Worm (Caenorhabditis elegans) whole organism, mixed stage, embryonic: Measurements from ENCODE around the gene C17B7.5.

Source experiments
- blmp-1 ChIP-seq: fragments of 150-350 bp; optimal IDR thresholded peaks from 2 replicates; lab custom pipeline; 2014; ENCODE audit warnings: missing biosample characterization, missing genetic modification characterization
- ceh-43 ChIP-seq: fragments of 200-800 bp; sonication (Bioruptor generic); optimal IDR thresholded peaks from 2 replicates; lab custom pipeline; 2018; ENCODE audit warnings: mild to moderate bottlenecking, missing genetic modification characterization, moderate library complexity, missing compliant biosample characterization
- elt-1 ChIP-seq: sonication (generic microtip); optimal IDR thresholded peaks from 2 replicates; lab custom pipeline; 2017; ENCODE audit warnings: missing genetic modification characterization, mild to moderate bottlenecking, missing compliant biosample characterization, antibody characterized with exemption, moderate library complexity, borderline replicate concordance; ENCODE audit not compliant: insufficient read depth
- flh-1 ChIP-seq: fragments of 200-800 bp; sonication (Bioruptor generic); optimal IDR thresholded peaks from 2 replicates; lab custom pipeline; 2018; ENCODE audit warnings: mild to moderate bottlenecking, missing genetic modification characterization, moderate library complexity, missing compliant biosample characterization
- lsy-2 ChIP-seq: fragments of 150-350 bp; optimal IDR thresholded peaks from 2 replicates; lab custom pipeline; 2014; ENCODE audit warnings: missing biosample characterization, missing genetic modification characterization
- nhr-2 ChIP-seq: fragments of 150-350 bp; optimal IDR thresholded peaks from 2 replicates; lab custom pipeline; 2014; ENCODE audit warnings: missing biosample characterization, missing genetic modification characterization
- nhr-237 ChIP-seq: fragments of 150-350 bp; optimal IDR thresholded peaks from 2 replicates; lab custom pipeline; 2014; ENCODE audit warnings: missing biosample characterization, missing genetic modification characterization
- nhr-28 ChIP-seq: fragments of 150-350 bp; optimal IDR thresholded peaks from 2 replicates; lab custom pipeline; 2014; ENCODE audit warnings: missing biosample characterization, missing genetic modification characterization
- nhr-76 ChIP-seq: sonication (generic microtip); optimal IDR thresholded peaks from 2 replicates; lab custom pipeline; 2017; ENCODE audit warnings: missing biosample characterization, missing genetic modification characterization
- snpc-4 ChIP-seq: fragments of 150-350 bp; optimal IDR thresholded peaks from 2 replicates; lab custom pipeline; 2014; ENCODE audit warnings: missing biosample characterization, missing genetic modification characterization
- unc-62 ChIP-seq: fragments of 150-350 bp; optimal IDR thresholded peaks from 2 replicates; lab custom pipeline; 2014; ENCODE audit warnings: missing biosample characterization, missing genetic modification reagents, missing genetic modification characterization

DNA sequence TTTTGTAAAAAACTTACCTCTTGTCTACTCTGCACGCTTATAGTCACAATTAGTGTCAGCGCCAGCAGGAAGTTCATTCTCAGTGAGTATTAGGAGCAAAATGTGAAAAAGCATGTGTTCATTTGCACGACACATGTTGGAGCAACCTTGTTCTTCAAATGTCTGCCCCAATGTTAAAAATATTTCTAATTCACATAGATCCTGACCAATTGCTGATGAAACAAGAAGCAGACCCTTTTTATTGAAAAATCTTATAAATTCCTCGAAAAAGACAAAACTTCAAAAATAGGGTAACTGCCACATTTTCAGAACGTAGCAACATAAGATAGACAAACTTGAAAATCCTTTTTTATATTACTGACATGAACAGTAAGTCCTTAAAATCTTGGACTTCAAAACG is 9.3 kb upstream of the C17B7.5 start, which contains the start of gene C17B7.8:
- no peak for TF ChIP-seq nhr-28
- no peak for TF ChIP-seq lsy-2 (tag; lab: Kevin White, UChicago)
- TF ChIP-seq blmp-1, result no peak
- TF ChIP-seq unc-62 (GFP tag; lab: Kevin White, UChicago), result no peak
- TF ChIP-seq nhr-2 (tag; lab: Kevin White, UChicago), result no peak
- TF ChIP-seq elt-1 (tag; lab: Kevin White, UChicago), result no peak
- TF ChIP-seq ceh-43 (GFP tag; lab: Kevin White, UChicago), result no peak
- no peak for TF ChIP-seq snpc-4 (tag; lab: Kevin White, UChicago)
- no peak for TF ChIP-seq nhr-76 (tag; lab: Kevin White, UChicago)
- no peak for TF ChIP-seq flh-1 (GFP tag; lab: Kevin White, UChicago)
- no peak for TF ChIP-seq nhr-237 (tag; lab: Kevin White, UChicago)
